Fruit fly (Drosophila melanogaster) Kc167 (cell line): ENCODE measurements around the gene jp.

ENCODE experiments used
- Myc ChIP-seq: fragments of >200 bp; optimal IDR thresholded peaks from 2 replicates; lab custom pipeline; 2017; ENCODE audit warnings: missing external identifiers
- psq ChIP-seq: fragments of >200 bp; optimal IDR thresholded peaks from 2 replicates; lab custom pipeline; 2017; ENCODE audit warnings: missing external identifiers
- ttk ChIP-seq: sonication (Bioruptor generic); optimal IDR thresholded peaks from 2 replicates; lab custom pipeline; 2017; ENCODE audit warnings: missing external identifiers

- no peak for TF ChIP-seq psq (lab: Kevin White, UChicago)
- TF ChIP-seq ttk (lab: Kevin White, UChicago): no peak
- no peak for TF ChIP-seq Myc (lab: Kevin White, UChicago)
These were observed 22.7 kb downstream of the jp start, which contains the start of gene CG13113 for dm6 chr2L:9543871-9544270.
